Fruit fly (Drosophila melanogaster) whole organism, prepupa: ENCODE measurements around the gene CG4452.
A peak's percentile ranks its signal among the peaks of the same experiment; 100 is the strongest.

Source experiments
- CG10669 ChIP-seq: fragments of 200-800 bp; sonication (Bioruptor generic); optimal IDR thresholded peaks from 3 replicates; lab custom pipeline; 2018; ENCODE audit warnings: missing biosample characterization, mild to moderate bottlenecking, missing genetic modification characterization, moderate library complexity
- CG11294 ChIP-seq: fragments of 200-800 bp; sonication (Bioruptor generic); IDR thresholded peaks from 2 replicates; pipeline ENCODE4 v1.3.6; 2022; ENCODE audit warnings: missing biosample characterization, missing genetic modification characterization
- CG11762 ChIP-seq: fragments of 200-800 bp; sonication (Bioruptor generic); optimal IDR thresholded peaks from 3 replicates; lab custom pipeline; 2016; ENCODE audit warnings: missing biosample characterization, missing genetic modification characterization; ENCODE audit not compliant: insufficient read depth
- CG11902 ChIP-seq: fragments of 200-800 bp; sonication (Bioruptor generic); optimal IDR thresholded peaks from 3 replicates; lab custom pipeline; 2016; ENCODE audit warnings: missing biosample characterization, missing genetic modification characterization
- CG15336 ChIP-seq: fragments of 200-800 bp; sonication (Bioruptor generic); IDR thresholded peaks from 2 replicates; pipeline ENCODE4 v1.3.6; 2022; ENCODE audit warnings: missing biosample characterization, missing genetic modification characterization
- CG1621 ChIP-seq: fragments of 200-800 bp; sonication (Bioruptor generic); optimal IDR thresholded peaks from 3 replicates; lab custom pipeline; 2018; ENCODE audit warnings: missing biosample characterization, mild to moderate bottlenecking, missing genetic modification characterization
- CG3032 ChIP-seq: fragments of 200-800 bp; optimal IDR thresholded peaks from 2 replicates; lab custom pipeline; 2019; ENCODE audit warnings: missing biosample characterization, mild to moderate bottlenecking, missing genetic modification characterization, moderate library complexity
- CG31627 ChIP-seq: fragments of 200-800 bp; sonication (Bioruptor generic); optimal IDR thresholded peaks from 3 replicates; lab custom pipeline; 2016; ENCODE audit warnings: missing biosample characterization, missing genetic modification characterization
- CG32006 ChIP-seq: fragments of 200-800 bp; sonication (Bioruptor generic); optimal IDR thresholded peaks from 3 replicates; lab custom pipeline; 2017; ENCODE audit warnings: missing biosample characterization, mild to moderate bottlenecking, missing genetic modification characterization
- CG3919 ChIP-seq: fragments of 200-800 bp; sonication (Bioruptor generic); optimal IDR thresholded peaks from 3 replicates; lab custom pipeline; 2016; ENCODE audit warnings: missing biosample characterization, missing genetic modification characterization
- CG4318 ChIP-seq: fragments of 200-800 bp; sonication (Bioruptor generic); optimal IDR thresholded peaks from 3 replicates; lab custom pipeline; 2017; ENCODE audit warnings: missing biosample characterization, mild to moderate bottlenecking, missing genetic modification characterization
- CG6163 ChIP-seq: fragments of 200-800 bp; sonication (Bioruptor generic); IDR thresholded peaks from 3 replicates; pipeline ENCODE4 v1.3.6; 2022; ENCODE audit warnings: missing biosample characterization, missing genetic modification characterization
- CG6276 ChIP-seq: fragments of 200-800 bp; sonication (Bioruptor generic); optimal IDR thresholded peaks from 2 replicates; lab custom pipeline; 2017; ENCODE audit warnings: missing biosample characterization, mild to moderate bottlenecking, missing genetic modification characterization
- CG6808 ChIP-seq: fragments of 200-800 bp; sonication (Bioruptor generic); optimal IDR thresholded peaks from 3 replicates; lab custom pipeline; 2017; ENCODE audit warnings: missing biosample characterization, missing genetic modification characterization, mild to moderate bottlenecking, moderate library complexity, missing genetic modification reagents
- CG7368 ChIP-seq: fragments of 200-800 bp; sonication (Bioruptor generic); optimal IDR thresholded peaks from 3 replicates; lab custom pipeline; 2016; ENCODE audit warnings: missing biosample characterization, missing genetic modification characterization
- CG8119 ChIP-seq: fragments of 200-800 bp; sonication (Bioruptor generic); IDR thresholded peaks from 3 replicates; pipeline ENCODE4 v1.3.6; 2022; ENCODE audit warnings: missing biosample characterization, missing genetic modification characterization
- CG8319 ChIP-seq: fragments of 200-800 bp; sonication (Bioruptor generic); optimal IDR thresholded peaks from 3 replicates; lab custom pipeline; 2016; ENCODE audit warnings: missing biosample characterization, missing genetic modification characterization
- CG8632 ChIP-seq: fragments of 200-800 bp; sonication (Bioruptor generic); optimal IDR thresholded peaks from 3 replicates; lab custom pipeline; 2016; ENCODE audit warnings: missing biosample characterization, missing genetic modification characterization
- CG9139 ChIP-seq: fragments of 200-800 bp; sonication (Bioruptor generic); optimal IDR thresholded peaks from 3 replicates; lab custom pipeline; 2017; ENCODE audit warnings: missing biosample characterization, mild to moderate bottlenecking, missing genetic modification characterization
- Eip75B ChIP-seq: fragments of 200-800 bp; sonication (Bioruptor generic); optimal IDR thresholded peaks from 3 replicates; lab custom pipeline; 2016; ENCODE audit warnings: missing biosample characterization, missing genetic modification characterization
- Eip78C ChIP-seq: fragments of 200-800 bp; sonication (Bioruptor generic); peaks from one replicate; lab custom pipeline; 2016; ENCODE audit warnings: missing biosample characterization, missing genetic modification characterization
- Ets21C ChIP-seq: fragments of 200-800 bp; sonication (Bioruptor generic); optimal IDR thresholded peaks from 3 replicates; lab custom pipeline; 2016; ENCODE audit warnings: missing biosample characterization, missing genetic modification characterization
- Gug ChIP-seq: fragments of 200-800 bp; sonication (Bioruptor generic); IDR thresholded peaks from 2 replicates; pipeline ENCODE4 v1.3.6; 2022; ENCODE audit warnings: missing biosample characterization, missing genetic modification characterization
- Hr38 ChIP-seq: sonication (Bioruptor generic); optimal IDR thresholded peaks from 2 replicates; lab custom pipeline; 2016; ENCODE audit warnings: missing biosample characterization, missing genetic modification characterization
- Hr39 ChIP-seq: fragments of 200-800 bp; sonication (Bioruptor generic); optimal IDR thresholded peaks from 2 replicates; lab custom pipeline; 2016; ENCODE audit warnings: missing biosample characterization, missing genetic modification characterization
- Hr4 ChIP-seq: fragments of 200-800 bp; sonication (Bioruptor generic); optimal IDR thresholded peaks from 3 replicates; lab custom pipeline; 2016; ENCODE audit warnings: missing biosample characterization, missing genetic modification characterization
- Met ChIP-seq: fragments of 200-800 bp; sonication (Bioruptor generic); optimal IDR thresholded peaks from 3 replicates; lab custom pipeline; 2016; ENCODE audit warnings: missing biosample characterization, missing genetic modification characterization
- OdsH ChIP-seq: fragments of 200-800 bp; sonication (Bioruptor generic); optimal IDR thresholded peaks from 3 replicates; lab custom pipeline; 2016; ENCODE audit warnings: missing biosample characterization, missing genetic modification characterization
- Smox ChIP-seq: fragments of 200-800 bp; sonication (Bioruptor generic); optimal IDR thresholded peaks from 3 replicates; lab custom pipeline; 2016; ENCODE audit warnings: missing biosample characterization, missing genetic modification characterization
- Sox102F ChIP-seq: fragments of 200-800 bp; sonication (Bioruptor generic); optimal IDR thresholded peaks from 2 replicates; lab custom pipeline; 2016; ENCODE audit warnings: missing biosample characterization, mild to moderate bottlenecking, missing genetic modification characterization
- achi ChIP-seq: fragments of 200-800 bp; sonication (Bioruptor generic); optimal IDR thresholded peaks from 3 replicates; lab custom pipeline; 2016; ENCODE audit warnings: missing biosample characterization, missing genetic modification characterization
- acj6 ChIP-seq: fragments of 200-800 bp; sonication (Bioruptor generic); optimal IDR thresholded peaks from 3 replicates; lab custom pipeline; 2016; ENCODE audit warnings: missing biosample characterization, missing genetic modification characterization
- dac ChIP-seq: fragments of 200-800 bp; sonication (Bioruptor generic); optimal IDR thresholded peaks from 2 replicates; lab custom pipeline; 2017; ENCODE audit warnings: missing biosample characterization, mild to moderate bottlenecking, missing genetic modification characterization
- dsx ChIP-seq: fragments of 200-800 bp; optimal IDR thresholded peaks from 3 replicates; lab custom pipeline; 2019; ENCODE audit warnings: missing biosample characterization, mild to moderate bottlenecking, missing genetic modification characterization, moderate library complexity; ENCODE audit not compliant: poor library complexity, severe bottlenecking
- eg ChIP-seq: fragments of 200-800 bp; sonication (Bioruptor generic); IDR thresholded peaks from 3 replicates; pipeline ENCODE4 v1.3.6; 2022; ENCODE audit warnings: missing biosample characterization, missing genetic modification characterization
- esn ChIP-seq: fragments of 200-800 bp; sonication (Bioruptor generic); optimal IDR thresholded peaks from 2 replicates; lab custom pipeline; 2016; ENCODE audit warnings: missing biosample characterization, mild to moderate bottlenecking, missing genetic modification characterization, moderate library complexity
- fd59A ChIP-seq: fragments of 200-800 bp; sonication (Bioruptor generic); optimal IDR thresholded peaks from 2 replicates; lab custom pipeline; 2017; ENCODE audit warnings: missing biosample characterization, mild to moderate bottlenecking, missing genetic modification characterization, missing genetic modification reagents
- fd85E ChIP-seq: fragments of 200-800 bp; sonication (Bioruptor generic); optimal IDR thresholded peaks from 3 replicates; lab custom pipeline; 2016; ENCODE audit warnings: missing biosample characterization, missing genetic modification characterization
- fkh ChIP-seq: fragments of 200-800 bp; sonication (Bioruptor generic); optimal IDR thresholded peaks from 3 replicates; lab custom pipeline; 2017; ENCODE audit warnings: missing biosample characterization, mild to moderate bottlenecking, missing genetic modification characterization, moderate library complexity
- lz ChIP-seq: fragments of 200-800 bp; sonication (Bioruptor generic); optimal IDR thresholded peaks from 3 replicates; lab custom pipeline; 2016; ENCODE audit warnings: missing biosample characterization, missing genetic modification characterization
- net ChIP-seq: fragments of 200-800 bp; sonication (Bioruptor generic); optimal IDR thresholded peaks from 3 replicates; lab custom pipeline; 2016; ENCODE audit warnings: missing biosample characterization, missing genetic modification characterization
- pdm3 ChIP-seq: fragments of 200-800 bp; sonication (Bioruptor generic); optimal IDR thresholded peaks from 3 replicates; lab custom pipeline; 2016; ENCODE audit warnings: missing biosample characterization, missing genetic modification characterization
- salr ChIP-seq, 2 experiments: fragments of 200-800 bp; sonication (Bioruptor generic); optimal IDR thresholded peaks; 3 replicates each; lab custom pipeline; 2016 to 2018; ENCODE audit warnings: missing biosample characterization in 2 of 2, missing genetic modification characterization in 2 of 2, mild to moderate bottlenecking in 1 of 2
- spab ChIP-seq: fragments of 200-800 bp; sonication (Bioruptor generic); optimal IDR thresholded peaks from 2 replicates; lab custom pipeline; 2017; ENCODE audit warnings: missing biosample characterization, mild to moderate bottlenecking, missing genetic modification characterization, missing genetic modification reagents
- ss ChIP-seq, 2 experiments: fragments of 200-800 bp; sonication (Bioruptor generic); optimal IDR thresholded peaks; 2 replicates in 1 of 2; 3 replicates in 1 of 2; lab custom pipeline; 2017 to 2018; ENCODE audit warnings: mild to moderate bottlenecking in 2 of 2, missing biosample characterization in 2 of 2, missing genetic modification characterization in 2 of 2, moderate library complexity in 1 of 2
- svp ChIP-seq: fragments of 200-800 bp; sonication (Bioruptor generic); peaks from one replicate; lab custom pipeline; 2016; ENCODE audit warnings: missing biosample characterization, missing genetic modification characterization
- topi ChIP-seq: fragments of 200-800 bp; sonication (Bioruptor generic); optimal IDR thresholded peaks from 3 replicates; lab custom pipeline; 2016; ENCODE audit warnings: missing biosample characterization, missing genetic modification characterization
- vri ChIP-seq: fragments of 200-800 bp; sonication (Bioruptor generic); optimal IDR thresholded peaks from 3 replicates; lab custom pipeline; 2016; ENCODE audit warnings: missing biosample characterization, mild to moderate bottlenecking, missing genetic modification characterization

CG4452 gene

dm6 chr3L:9380344-9380849 lies 13.2 kb downstream of the CG4452 start:
- TF ChIP-seq achi (GFP tag; lab: Kevin White, UChicago) (no peak), CG4318 (GFP tag; lab: Kevin White, UChicago) (no peak), Hr4 (GFP tag; lab: Kevin White, UChicago) (no peak), CG6808 (peak; percentile 20), CG11762 (GFP tag; lab: Kevin White, UChicago) (no peak), Smox (GFP tag; lab: Kevin White, UChicago) (no peak), salr (GFP tag; optimal IDR thresholded peaks at IDR 0.05; lab: Kevin White, UChicago) (no peak), CG11294 (GFP tag; lab: Robert Waterston, UW) (no peak), fkh (GFP tag; lab: Kevin White, UChicago) (no peak), eg (no peak), CG8119 (GFP tag; lab: Robert Waterston, UW) (no peak), Gug (GFP tag; lab: Robert Waterston, UW) (no peak), pdm3 (no peak), Met (no peak), CG32006 (no peak), Eip78C (GFP tag; lab: Kevin White, UChicago) (peak; percentile 49), CG6276 (GFP tag; lab: Kevin White, UChicago) (no peak), dsx (GFP tag; lab: Kevin White, UChicago) (no peak), CG15336 (GFP tag; lab: Robert Waterston, UW) (peak; percentile 7; the same call in 1 of the 2 replicates), ss (GFP tag; optimal IDR thresholded peaks at IDR 0.05; lab: Kevin White, UChicago) (peak; percentile 6 to 12), fd59A (GFP tag; lab: Kevin White, UChicago) (no peak), CG9139 (no peak), dac (GFP tag; lab: Kevin White, UChicago) (no peak), net (no peak), svp (GFP tag; lab: Kevin White, UChicago) (peak; percentile 73), CG8632 (GFP tag; lab: Kevin White, UChicago) (no peak), CG7368 (GFP tag; lab: Kevin White, UChicago) (no peak), CG3919 (no peak), CG3032 (tag; lab: Kevin White, UChicago) (no peak), esn (no peak), CG31627 (GFP tag; lab: Kevin White, UChicago) (no peak)

dm6 chr3L:9381602-9382001 lies 14.4 kb downstream of the CG4452 start, which contains the start of gene Hsp23:
Gene Hsp23, plus strand, starts transcription at chr3L:9381882.
- no peak for TF ChIP-seq CG11762 (GFP tag; lab: Kevin White, UChicago)
- TF ChIP-seq Eip75B (GFP tag; lab: Kevin White, UChicago), result peak; percentile 65
- TF ChIP-seq CG8632 (GFP tag; lab: Kevin White, UChicago), result no peak
- no peak for TF ChIP-seq spab (GFP tag; lab: Kevin White, UChicago)
- TF ChIP-seq CG6276 (GFP tag; lab: Kevin White, UChicago), result peak; percentile 13
- TF ChIP-seq CG11902 (GFP tag; lab: Kevin White, UChicago), result no peak
- TF ChIP-seq fd85E (GFP tag; lab: Kevin White, UChicago), result no peak
- TF ChIP-seq CG15336 (GFP tag; lab: Robert Waterston, UW), result peak; percentile 41; the same call in 1 of the 2 replicates
- no peak for TF ChIP-seq Ets21C (GFP tag; lab: Kevin White, UChicago)
- peak; percentile 13 for TF ChIP-seq CG1621 (tag; lab: Kevin White, UChicago)
- no peak for TF ChIP-seq CG4318 (GFP tag; lab: Kevin White, UChicago)
- TF ChIP-seq acj6, result no peak
- no peak for TF ChIP-seq Hr39
- TF ChIP-seq lz, result peak; percentile 20
- no peak for TF ChIP-seq Hr38 (GFP tag; lab: Kevin White, UChicago)
- no peak for TF ChIP-seq Gug (GFP tag; lab: Robert Waterston, UW)
- TF ChIP-seq vri, result peak; percentile 57
- TF ChIP-seq CG3919, result peak; percentile 37
- TF ChIP-seq Sox102F (GFP tag; lab: Kevin White, UChicago), result peak; percentile 43
- peak; percentile 35 for TF ChIP-seq CG10669 (GFP tag; lab: Kevin White, UChicago)
- TF ChIP-seq Eip78C (GFP tag; lab: Kevin White, UChicago), result peak; percentile 67
- TF ChIP-seq OdsH, result peak; percentile 12
- TF ChIP-seq topi (GFP tag; lab: Kevin White, UChicago), result peak; percentile 30
- peak; percentile 91 for TF ChIP-seq svp (GFP tag; lab: Kevin White, UChicago)
- TF ChIP-seq CG6163 (GFP tag; lab: Robert Waterston, UW), result peak; percentile 17; the same call in 2 of the 3 replicates
- TF ChIP-seq CG11294 (GFP tag; lab: Robert Waterston, UW), result no peak
- TF ChIP-seq Met, result peak; percentile 5
- peak; percentile 64 to 71 for TF ChIP-seq ss (GFP tag; optimal IDR thresholded peaks at IDR 0.05; lab: Kevin White, UChicago)
- TF ChIP-seq CG7368 (GFP tag; lab: Kevin White, UChicago), result peak; percentile 18
- no peak for TF ChIP-seq achi (GFP tag; lab: Kevin White, UChicago)
- TF ChIP-seq net, result peak; percentile 35
- TF ChIP-seq esn, result peak; percentile 48
- TF ChIP-seq Hr4 (GFP tag; lab: Kevin White, UChicago), result no peak
- no peak for TF ChIP-seq CG8319 (GFP tag; lab: Kevin White, UChicago)
